Worm (Caenorhabditis elegans): Measurements from ENCODE around the gene F36A4.3.

- TF ChIP-seq snpc-4 (tag; optimal IDR thresholded peaks at IDR 0.05) (no peak), lsy-2 (tag; optimal IDR thresholded peaks at IDR 0.05) (no peak), ama-1 (optimal IDR thresholded peaks at IDR 0.05) (no peak), nhr-25 (tag; optimal IDR thresholded peaks at IDR 0.05) (no peak), nhr-237 (tag; optimal IDR thresholded peaks at IDR 0.05) (no peak), unc-39 (tag; optimal IDR thresholded peaks at IDR 0.05) (no peak), ceh-82 (tag; optimal IDR thresholded peaks at IDR 0.05) (no peak), elt-3 (tag; optimal IDR thresholded peaks at IDR 0.05) (no peak)
Measured at ce11 chrIV:4262993-4263392, 6.4 kb upstream of the F36A4.3 start, which contains the start of gene col-33.
